Worm (Caenorhabditis elegans) whole organism, young adult: ENCODE results near the gene cdk-12.

Experiments used
- F49E8.2 ChIP-seq: sonication (generic microtip); optimal IDR thresholded peaks from 3 replicates; lab custom pipeline; 2017; ENCODE audit warnings: missing genetic modification characterization, mild to moderate bottlenecking, missing compliant biosample characterization, antibody characterized with exemption, moderate library complexity; ENCODE audit not compliant: insufficient read depth
- Y67H2A.10 ChIP-seq: fragments of 200-800 bp; sonication (Bioruptor generic); conservative IDR thresholded peaks from 2 replicates; pipeline ENCODE4 v1.3.6; 2022; ENCODE audit warnings: missing genetic modification reagents, missing genetic modification characterization, missing compliant biosample characterization
- bed-1 ChIP-seq: fragments of 200-800 bp; sonication (Bioruptor generic); IDR thresholded peaks from 2 replicates; pipeline ENCODE4 v1.3.6; 2022; ENCODE audit warnings: missing genetic modification reagents, missing genetic modification characterization, missing compliant biosample characterization
- ceh-79 ChIP-seq: sonication (generic microtip); optimal IDR thresholded peaks from 2 replicates; lab custom pipeline; 2017; ENCODE audit warnings: mild to moderate bottlenecking, missing genetic modification characterization, missing compliant biosample characterization
- chd-7 ChIP-seq: sonication (generic microtip); optimal IDR thresholded peaks from 2 replicates; lab custom pipeline; 2016; ENCODE audit warnings: mild to moderate bottlenecking, missing genetic modification characterization, moderate library complexity, missing compliant biosample characterization
- ets-4 ChIP-seq: fragments of 200-800 bp; sonication (Bioruptor generic); optimal IDR thresholded peaks from 2 replicates; lab custom pipeline; 2018; ENCODE audit warnings: mild to moderate bottlenecking, missing genetic modification characterization, missing compliant biosample characterization
- mes-4 ChIP-seq: sonication (generic microtip); optimal IDR thresholded peaks from 2 replicates; lab custom pipeline; 2016; ENCODE audit warnings: missing genotype, missing genetic modification characterization, missing compliant biosample characterization
- mxl-1 ChIP-seq: sonication (generic microtip); optimal IDR thresholded peaks from 2 replicates; lab custom pipeline; 2016; ENCODE audit warnings: missing genetic modification characterization, missing compliant biosample characterization
- nfya-1 ChIP-seq: sonication (generic microtip); optimal IDR thresholded peaks from 2 replicates; lab custom pipeline; 2017; ENCODE audit warnings: antibody characterized with exemption, missing compliant biosample characterization, missing genetic modification characterization, borderline replicate concordance; ENCODE audit not compliant: insufficient read depth
- snpc-4 ChIP-seq, 5 experiments: fragments of 150-350 bp in 1 of 5; sonication (generic microtip) in 4 of 5; optimal IDR thresholded peaks; 2 replicates each; lab custom pipeline; 2014 to 2018; ENCODE audit warnings: missing genetic modification characterization in 5 of 5, missing biosample characterization in 3 of 5, antibody characterized with exemption in 2 of 5, mild to moderate bottlenecking in 2 of 5, missing compliant biosample characterization in 2 of 5, missing genotype in 2 of 5, moderate library complexity in 2 of 5, missing genetic modification reagents in 1 of 5
- ztf-3 ChIP-seq: fragments of 200-800 bp; sonication (Bioruptor generic); optimal IDR thresholded peaks from 2 replicates; lab custom pipeline; 2018; ENCODE audit warnings: mild to moderate bottlenecking, missing genetic modification characterization, missing compliant biosample characterization

ce11 chrIII:4357438-4357837, 24.6 kb downstream of the cdk-12 start:
- TF ChIP-seq Y67H2A.10 (no peak), mes-4 (tag; lab: Kevin White, UChicago) (no peak), ztf-3 (GFP tag; lab: Kevin White, UChicago) (no peak), ets-4 (GFP tag; lab: Kevin White, UChicago) (no peak), ceh-79 (tag; lab: Kevin White, UChicago) (no peak), bed-1 (GFP tag; lab: Robert Waterston, UW) (no peak), mxl-1 (tag; lab: Kevin White, UChicago) (no peak), chd-7 (tag; lab: Kevin White, UChicago) (no peak), nfya-1 (tag; lab: Kevin White, UChicago) (no peak), snpc-4 (GFP tag; optimal IDR thresholded peaks at IDR 0.05; lab: Kevin White, UChicago) (no peak), snpc-4 (tag; optimal IDR thresholded peaks at IDR 0.05; lab: Kevin White, UChicago) (no peak), F49E8.2 (tag; lab: Kevin White, UChicago) (no peak)
